Worm (Caenorhabditis elegans): ENCODE results near the gene C05D11.13.

- TF ChIP-seq aly-1 (tag; optimal IDR thresholded peaks at IDR 0.05) (no peak), flt-1 (GFP tag; IDR thresholded peaks at IDR 0.05) (no peak), ets-7 (tag; optimal IDR thresholded peaks at IDR 0.05) (no peak), tbx-37 (GFP tag; conservative IDR thresholded peaks at IDR 0.05) (no peak), hnd-1 (tag; optimal IDR thresholded peaks at IDR 0.05) (no peak), ceh-36 (tag; optimal IDR thresholded peaks at IDR 0.05) (no peak), sea-1 (GFP tag; conservative IDR thresholded peaks at IDR 0.05) (no peak), scrt-1 (GFP tag; IDR thresholded peaks at IDR 0.05) (no peak), pes-1 (GFP tag; IDR thresholded peaks at IDR 0.05) (no peak)
Observed at ce11 chrIII:6490989-6491388, 46.6 kb upstream of the C05D11.13 start.
